Worm (Caenorhabditis elegans) whole organism, L4 larva: ENCODE data around the gene R06F6.8.

Experiments used
- F44E2.7 ChIP-seq: fragments of 200-800 bp; sonication (Bioruptor generic); IDR thresholded peaks from 2 replicates; pipeline ENCODE4 v2.1.2; 2022; ENCODE audit warnings: missing genetic modification characterization, missing compliant biosample characterization
- T20F7.1 ChIP-seq: fragments of 200-800 bp; sonication (Bioruptor generic); optimal IDR thresholded peaks from 2 replicates; lab custom pipeline; 2018; ENCODE audit warnings: mild to moderate bottlenecking, missing genetic modification characterization, missing compliant biosample characterization
- Y5F2A.4 ChIP-seq: fragments of 200-800 bp; sonication (Bioruptor generic); optimal IDR thresholded peaks from 2 replicates; lab custom pipeline; 2018; ENCODE audit warnings: mild to moderate bottlenecking, missing genetic modification characterization, missing compliant biosample characterization
- ZK546.5 ChIP-seq, 2 experiments: sonication (generic microtip); optimal IDR thresholded peaks; 2 replicates each; lab custom pipeline; 2017; ENCODE audit warnings: missing biosample characterization in 2 of 2, missing genetic modification characterization in 2 of 2
- aha-1 ChIP-seq: fragments of 150-350 bp; peaks from one replicate; lab custom pipeline; 2014; ENCODE audit warnings: missing biosample characterization, missing genetic modification characterization
- ceh-20 ChIP-seq: fragments of 200-800 bp; sonication (Bioruptor generic); IDR thresholded peaks from 2 replicates; pipeline ENCODE4 v1.3.6; 2022; ENCODE audit warnings: missing genetic modification reagents, missing genetic modification characterization, missing compliant biosample characterization
- ceh-44 ChIP-seq: fragments of 200-800 bp; sonication (Bioruptor generic); IDR thresholded peaks from 2 replicates; pipeline ENCODE4 v1.3.6; 2022; ENCODE audit warnings: missing genetic modification reagents, missing genetic modification characterization, missing compliant biosample characterization
- ces-1 ChIP-seq: fragments of 150-350 bp; sonication (generic microtip); optimal IDR thresholded peaks from 4 replicates; lab custom pipeline; 2014; ENCODE audit warnings: missing biosample characterization, missing genetic modification reagents, missing genetic modification characterization
- ctbp-1 ChIP-seq: fragments of 200-800 bp; sonication (Bioruptor generic); IDR thresholded peaks from 2 replicates; pipeline ENCODE4 v1.3.6; 2022; ENCODE audit warnings: missing genetic modification reagents, missing genetic modification characterization, missing compliant biosample characterization
- daf-8 ChIP-seq: fragments of 200-800 bp; sonication (Bioruptor generic); IDR thresholded peaks from 2 replicates; pipeline ENCODE4 v1.3.6; 2022; ENCODE audit warnings: missing genetic modification characterization, missing compliant biosample characterization
- dpl-1 ChIP-seq: fragments of 150-350 bp; optimal IDR thresholded peaks from 2 replicates; lab custom pipeline; 2014; ENCODE audit warnings: missing biosample characterization, missing genetic modification reagents, missing genetic modification characterization
- duxl-1 ChIP-seq: sonication (generic microtip); optimal IDR thresholded peaks from 2 replicates; lab custom pipeline; 2016; ENCODE audit warnings: mild to moderate bottlenecking, missing genetic modification characterization, moderate library complexity, missing compliant biosample characterization; ENCODE audit not compliant: poor library complexity
- dve-1 ChIP-seq: sonication (generic microtip); optimal IDR thresholded peaks from 2 replicates; lab custom pipeline; 2017; ENCODE audit warnings: antibody characterized with exemption, mild to moderate bottlenecking, missing genetic modification characterization, missing compliant biosample characterization; ENCODE audit not compliant: insufficient read depth
- fos-1 ChIP-seq: fragments of 150-350 bp; optimal IDR thresholded peaks from 2 replicates; lab custom pipeline; 2014; ENCODE audit warnings: missing biosample characterization, missing genetic modification characterization
- hif-1 ChIP-seq, 2 experiments: sonication (generic microtip); optimal IDR thresholded peaks; 2 replicates each; lab custom pipeline; 2016 to 2017; ENCODE audit warnings: missing compliant biosample characterization in 2 of 2, missing genetic modification characterization in 2 of 2, missing genetic modification reagents in 2 of 2, missing genotype in 2 of 2, mild to moderate bottlenecking in 1 of 2
- hlh-11 ChIP-seq: fragments of 200-800 bp; sonication (Bioruptor generic); optimal IDR thresholded peaks from 2 replicates; lab custom pipeline; 2018; ENCODE audit warnings: mild to moderate bottlenecking, missing genetic modification characterization, missing compliant biosample characterization
- hlh-30 ChIP-seq: sonication (generic microtip); optimal IDR thresholded peaks from 2 replicates; lab custom pipeline; 2017; ENCODE audit warnings: antibody characterized with exemption, mild to moderate bottlenecking, missing genetic modification characterization, missing compliant biosample characterization; ENCODE audit not compliant: insufficient read depth
- hmg-1.1 ChIP-seq: fragments of 200-800 bp; sonication (Bioruptor generic); IDR thresholded peaks from 2 replicates; pipeline ENCODE4 v1.3.6; 2022; ENCODE audit warnings: missing genetic modification reagents, missing genetic modification characterization, missing compliant biosample characterization
- lin-15B ChIP-seq: fragments of 150-350 bp; sonication (generic microtip); optimal IDR thresholded peaks from 3 replicates; lab custom pipeline; 2014; ENCODE audit warnings: missing biosample characterization, missing genetic modification characterization
- lin-38 ChIP-seq: fragments of 200-800 bp; sonication (Bioruptor generic); IDR thresholded peaks from 2 replicates; pipeline ENCODE4 v1.3.6; 2022; ENCODE audit warnings: missing genetic modification reagents, missing genetic modification characterization, missing compliant biosample characterization
- lin-39 ChIP-seq: fragments of 150-350 bp; optimal IDR thresholded peaks from 2 replicates; lab custom pipeline; 2014; ENCODE audit warnings: missing biosample characterization, missing genetic modification reagents, missing genetic modification characterization
- lir-3 ChIP-seq: sonication (generic microtip); optimal IDR thresholded peaks from 2 replicates; lab custom pipeline; 2016; ENCODE audit warnings: mild to moderate bottlenecking, missing genetic modification characterization, missing compliant biosample characterization
- lsy-2 ChIP-seq, 2 experiments: fragments of 150-350 bp in 1 of 2; sonication (generic microtip) in 1 of 2; optimal IDR thresholded peaks; 2 replicates each; lab custom pipeline; 2014 to 2017; ENCODE audit warnings: missing biosample characterization in 2 of 2, missing genetic modification characterization in 2 of 2
- mep-1 ChIP-seq: fragments of 150-350 bp; sonication (generic microtip); optimal IDR thresholded peaks from 3 replicates; lab custom pipeline; 2014; ENCODE audit warnings: missing biosample characterization, missing genetic modification characterization
- mes-2 ChIP-seq: sonication (generic microtip); optimal IDR thresholded peaks from 2 replicates; lab custom pipeline; 2016; ENCODE audit warnings: missing genotype, mild to moderate bottlenecking, missing genetic modification characterization, missing compliant biosample characterization; ENCODE audit not compliant: poor library complexity, severe bottlenecking
- mxl-2 ChIP-seq: fragments of 200-800 bp; sonication (Bioruptor generic); conservative IDR thresholded peaks from 2 replicates; pipeline ENCODE4 v1.3.6; 2022; ENCODE audit warnings: missing genetic modification reagents, missing genetic modification characterization, missing compliant biosample characterization
- nhr-11 ChIP-seq: fragments of 150-350 bp; optimal IDR thresholded peaks from 2 replicates; lab custom pipeline; 2014; ENCODE audit warnings: missing biosample characterization, missing genetic modification characterization
- nhr-111 ChIP-seq: fragments of 200-800 bp; sonication (Bioruptor generic); optimal IDR thresholded peaks from 2 replicates; lab custom pipeline; 2018; ENCODE audit warnings: mild to moderate bottlenecking, missing genetic modification characterization, missing compliant biosample characterization
- nhr-237 ChIP-seq: sonication (generic microtip); optimal IDR thresholded peaks from 2 replicates; lab custom pipeline; 2017; ENCODE audit warnings: missing biosample characterization, missing genetic modification characterization
- nhr-25 ChIP-seq: sonication (generic microtip); optimal IDR thresholded peaks from 2 replicates; lab custom pipeline; 2017; ENCODE audit warnings: missing genetic modification characterization, mild to moderate bottlenecking, missing compliant biosample characterization, antibody characterized with exemption, moderate library complexity, borderline replicate concordance; ENCODE audit not compliant: insufficient read depth
- nhr-6 ChIP-seq: fragments of 150-350 bp; optimal IDR thresholded peaks from 2 replicates; lab custom pipeline; 2014; ENCODE audit warnings: missing biosample characterization, missing genetic modification characterization
- nhr-77 ChIP-seq: fragments of 150-350 bp; optimal IDR thresholded peaks from 2 replicates; lab custom pipeline; 2014; ENCODE audit warnings: missing biosample characterization, missing genetic modification characterization
- pha-4 ChIP-seq, 2 experiments: fragments of 150-350 bp in 1 of 2; fragments of 200-800 bp in 1 of 2; sonication (Bioruptor generic) in 1 of 2; IDR thresholded peaks in 1 of 2; optimal IDR thresholded peaks in 1 of 2; 2 replicates each; pipeline versions ENCODE4 v1.3.6 to Lab custom; 2014 to 2022; ENCODE audit warnings: missing genetic modification characterization in 2 of 2, missing genetic modification reagents in 2 of 2, missing biosample characterization in 1 of 2, missing compliant biosample characterization in 1 of 2
- php-3 ChIP-seq: fragments of 200-800 bp; sonication (Bioruptor generic); IDR thresholded peaks from 2 replicates; pipeline ENCODE4 v1.3.6; 2022; ENCODE audit warnings: missing genetic modification reagents, missing genetic modification characterization, missing compliant biosample characterization
- rbr-2 ChIP-seq: sonication (generic microtip); optimal IDR thresholded peaks from 2 replicates; lab custom pipeline; 2016; ENCODE audit warnings: missing genotype, missing genetic modification characterization, missing compliant biosample characterization
- sdz-12 ChIP-seq: fragments of 200-800 bp; sonication (Bioruptor generic); optimal IDR thresholded peaks from 2 replicates; lab custom pipeline; 2018; ENCODE audit warnings: mild to moderate bottlenecking, missing genetic modification characterization, missing compliant biosample characterization
- skn-1 ChIP-seq: fragments of 150-350 bp; optimal IDR thresholded peaks from 2 replicates; lab custom pipeline; 2014; ENCODE audit warnings: missing biosample characterization, missing genetic modification characterization
- tra-1 ChIP-seq: fragments of 200-800 bp; sonication (Bioruptor generic); IDR thresholded peaks from 2 replicates; pipeline ENCODE4 v1.3.6; 2022; ENCODE audit warnings: missing genetic modification reagents, missing genetic modification characterization, missing compliant biosample characterization
- unc-130 ChIP-seq: sonication (generic microtip); optimal IDR thresholded peaks from 2 replicates; lab custom pipeline; 2016; ENCODE audit warnings: missing genetic modification reagents, missing genetic modification characterization, missing compliant biosample characterization
- unc-62 ChIP-seq, 3 experiments: fragments of 150-350 bp in 1 of 3; sonication (generic microtip); optimal IDR thresholded peaks in 2 of 3; peaks in 1 of 3; 1 replicate in 1 of 3; 2 replicates in 2 of 3; lab custom pipeline; 2014 to 2017; ENCODE audit warnings: missing biosample characterization in 3 of 3, missing genetic modification characterization in 3 of 3, missing genetic modification reagents in 3 of 3, missing genotype in 1 of 3
- ztf-7 ChIP-seq: fragments of 150-350 bp; optimal IDR thresholded peaks from 2 replicates; lab custom pipeline; 2014; ENCODE audit warnings: missing biosample characterization, missing genetic modification characterization

Gene R06F6.8

ce11 chrII:10805437-10805836, 14.3 kb downstream of the R06F6.8 start, which contains the start of gene ceh-62:
Gene ceh-62 (plus strand): TSS chrII:10805737.
- no peak for TF ChIP-seq F44E2.7 (GFP tag; lab: Robert Waterston, UW)
- TF ChIP-seq sdz-12: no peak
- TF ChIP-seq aha-1: peak; percentile 74

DNA sequence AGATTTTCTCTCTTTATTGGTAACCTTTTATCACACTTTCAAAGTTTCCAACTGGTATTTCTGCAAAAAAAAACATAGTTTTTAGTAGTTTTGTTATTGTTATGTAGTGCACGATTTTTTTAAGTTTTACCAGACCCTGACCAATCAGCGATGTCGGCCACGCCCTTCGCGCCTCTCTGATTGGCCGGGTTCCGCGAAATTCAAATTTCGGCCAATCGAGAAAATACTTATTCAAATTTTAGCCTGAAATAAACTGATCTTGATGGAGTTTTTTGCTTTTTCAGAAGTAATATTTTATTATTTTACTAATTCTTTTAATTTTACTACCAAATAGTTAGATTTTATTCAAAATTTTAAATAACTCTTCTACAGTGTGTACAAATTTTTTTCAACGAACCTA, 14.9 kb downstream of the R06F6.8 start:
- TF ChIP-seq ceh-20 (GFP tag; lab: Robert Waterston, UW) (no peak), lin-15B (tag; lab: Kevin White, UChicago) (no peak), mep-1 (tag; lab: Kevin White, UChicago) (no peak), nhr-25 (no peak)

- TF ChIP-seq duxl-1 (no peak), php-3 (GFP tag; lab: Robert Waterston, UW) (no peak), lir-3 (tag; lab: Kevin White, UChicago) (no peak), ZK546.5 (tag; optimal IDR thresholded peaks at IDR 0.05; lab: Kevin White, UChicago) (no peak), T20F7.1 (GFP tag; lab: Kevin White, UChicago) (no peak), unc-62 (GFP tag; optimal IDR thresholded peaks at IDR 0.05 in 1 of 2; lab: Kevin White, UChicago) (no peak), unc-62 (tag; optimal IDR thresholded peaks at IDR 0.05; lab: Kevin White, UChicago) (no peak), mep-1 (tag; lab: Kevin White, UChicago) (no peak), nhr-111 (no peak), nhr-11 (tag; lab: Kevin White, UChicago) (no peak), unc-130 (GFP tag; lab: Kevin White, UChicago) (no peak), Y5F2A.4 (GFP tag; lab: Kevin White, UChicago) (no peak), daf-8 (no peak), lin-39 (tag; lab: Kevin White, UChicago) (no peak), ces-1 (GFP tag; lab: Kevin White, UChicago) (no peak), tra-1 (GFP tag; lab: Robert Waterston, UW) (no peak), ztf-7 (tag; lab: Kevin White, UChicago) (no peak), ctbp-1 (GFP tag; lab: Robert Waterston, UW) (no peak), hif-1 (tag; optimal IDR thresholded peaks at IDR 0.05; lab: Kevin White, UChicago) (no peak)
These were observed 15.3 kb downstream of the R06F6.8 start for ce11 chrII:10804442-10804841.

- TF ChIP-seq aha-1 (peak; percentile 81), unc-62 (GFP tag; optimal IDR thresholded peaks at IDR 0.05 in 1 of 2; lab: Kevin White, UChicago) (peak in 1 of 2 experiments; percentile 11), unc-62 (tag; optimal IDR thresholded peaks at IDR 0.05; lab: Kevin White, UChicago) (no peak), ZK546.5 (tag; optimal IDR thresholded peaks at IDR 0.05; lab: Kevin White, UChicago) (no peak), fos-1 (no peak), lin-38 (GFP tag; lab: Robert Waterston, UW) (no peak), lsy-2 (tag; optimal IDR thresholded peaks at IDR 0.05; lab: Kevin White, UChicago) (peak in 1 of 2 experiments; percentile 1), ceh-44 (GFP tag; lab: Robert Waterston, UW) (no peak), mxl-2 (GFP tag; lab: Robert Waterston, UW) (no peak), skn-1 (no peak), nhr-237 (tag; lab: Kevin White, UChicago) (no peak)
These were observed 19.6 kb downstream of the R06F6.8 start for ce11 chrII:10800209-10800608.

ce11 chrII:10798429-10798893, 21.3 kb downstream of the R06F6.8 start, which contains the start of gene npp-19:
Gene npp-19 (minus strand): TSS chrII:10798479.
- TF ChIP-seq ZK546.5 (tag; optimal IDR thresholded peaks at IDR 0.05; lab: Kevin White, UChicago): no peak
- 0 out of 2 replicates have a peak, but pooled peaks have one; percentile 51 for TF ChIP-seq pha-4 (GFP tag; IDR thresholded peaks at IDR 0.05; lab: Robert Waterston, UW)
- peak; percentile 59 for TF ChIP-seq pha-4 (tag; optimal IDR thresholded peaks at IDR 0.05; lab: Kevin White, UChicago)
- TF ChIP-seq lsy-2 (tag; optimal IDR thresholded peaks at IDR 0.05; lab: Kevin White, UChicago): peak in 1 of 2 experiments; percentile 86
- no peak for TF ChIP-seq rbr-2
- peak; percentile 57 for TF ChIP-seq mep-1 (tag; lab: Kevin White, UChicago)
- TF ChIP-seq hlh-11 (tag; lab: Kevin White, UChicago): peak; percentile 30
- TF ChIP-seq mes-2 (tag; lab: Kevin White, UChicago): peak; percentile 83
- peak; percentile 74 for TF ChIP-seq lin-38 (GFP tag; lab: Robert Waterston, UW)
- TF ChIP-seq nhr-6: peak; percentile 32
- TF ChIP-seq dve-1 (tag; lab: Kevin White, UChicago): peak; percentile 68
- no peak for TF ChIP-seq ceh-44 (GFP tag; lab: Robert Waterston, UW)
- peak; percentile 54; the same call in 1 of the 2 replicates for TF ChIP-seq hmg-1.1 (GFP tag; lab: Robert Waterston, UW)
- peak; percentile 14 for TF ChIP-seq nhr-11 (tag; lab: Kevin White, UChicago)
- TF ChIP-seq aha-1: peak; percentile 93
- peak; percentile 35 for TF ChIP-seq nhr-77 (tag; lab: Kevin White, UChicago)
- TF ChIP-seq hlh-30 (tag; lab: Kevin White, UChicago): peak; percentile 27
- peak; percentile 99 for TF ChIP-seq dpl-1 (GFP tag; lab: Kevin White, UChicago)
- TF ChIP-seq T20F7.1 (GFP tag; lab: Kevin White, UChicago): peak; percentile 63
